Worm (Caenorhabditis elegans): ENCODE results near the gene Y57G11C.22.

DNA sequence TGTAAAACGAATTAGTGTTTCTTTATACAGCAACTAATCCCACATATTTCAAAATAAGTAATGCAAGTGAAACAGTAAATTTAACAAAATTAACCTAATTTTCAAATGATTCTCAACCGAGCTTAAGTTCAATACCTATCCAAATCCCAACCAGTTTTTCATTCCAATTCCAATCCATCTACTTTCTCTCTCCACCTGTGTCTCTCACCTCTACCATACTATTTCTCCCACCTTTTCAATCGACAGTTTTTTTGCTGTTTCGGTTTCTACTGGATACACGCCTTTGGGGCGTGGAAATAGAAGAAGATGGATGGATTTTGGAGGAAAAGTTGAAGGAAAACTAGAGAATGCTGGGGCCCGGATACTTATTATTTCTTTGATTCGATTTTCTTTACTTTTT is 40.6 kb downstream of the Y57G11C.22 start:
- TF ChIP-seq ztf-29 (GFP tag; IDR thresholded peaks at IDR 0.05) (no peak), ref-1 (GFP tag; conservative IDR thresholded peaks at IDR 0.05) (no peak), ztf-23 (GFP tag; IDR thresholded peaks at IDR 0.05) (no peak), med-1 (GFP tag; optimal IDR thresholded peaks at IDR 0.05; ENCODE audit: insufficient read depth) (no peak)

Data from whole organism, midembryonic.